Fruit fly (Drosophila melanogaster) whole organism, embryonic: ENCODE results near the gene Rok.

Experiments used
- CG10147 ChIP-seq: fragments of 200-800 bp; sonication (Bioruptor generic); optimal IDR thresholded peaks from 2 replicates; lab custom pipeline; 2019; ENCODE audit warnings: missing biosample characterization, mild to moderate bottlenecking, missing genetic modification characterization, moderate library complexity
- CG1024 ChIP-seq: fragments of 200-800 bp; sonication (Bioruptor generic); IDR thresholded peaks from 2 replicates; pipeline ENCODE4 v1.3.6; 2022; ENCODE audit warnings: missing biosample characterization, missing genetic modification characterization
- CG10462 ChIP-seq: fragments of 200-800 bp; sonication (Bioruptor generic); optimal IDR thresholded peaks from 2 replicates; lab custom pipeline; 2016; ENCODE audit warnings: missing biosample characterization, missing genetic modification characterization
- CG11504 ChIP-seq: fragments of 200-800 bp; sonication (Bioruptor generic); optimal IDR thresholded peaks from 3 replicates; lab custom pipeline; 2019; ENCODE audit warnings: missing biosample characterization, mild to moderate bottlenecking, missing genetic modification characterization, moderate library complexity
- CG1233 ChIP-seq: fragments of 200-800 bp; sonication (Bioruptor generic); optimal IDR thresholded peaks from 4 replicates; lab custom pipeline; 2018; ENCODE audit warnings: missing biosample characterization, mild to moderate bottlenecking, missing genetic modification characterization
- CG14014 ChIP-seq: fragments of 200-800 bp; sonication (Bioruptor generic); IDR thresholded peaks from 2 replicates; pipeline ENCODE4 v1.3.6; 2022; ENCODE audit warnings: missing biosample characterization, missing genetic modification characterization
- CG14050 ChIP-seq: fragments of 200-800 bp; sonication (Bioruptor generic); IDR thresholded peaks from 3 replicates; pipeline ENCODE4 v1.3.6; 2022; ENCODE audit warnings: missing biosample characterization, missing genetic modification characterization
- CG14441 ChIP-seq: fragments of 200-800 bp; sonication (Bioruptor generic); IDR thresholded peaks from 2 replicates; pipeline ENCODE4 v1.3.6; 2022; ENCODE audit warnings: missing biosample characterization, missing genetic modification characterization
- CG17612 ChIP-seq: fragments of 200-800 bp; sonication (Bioruptor generic); IDR thresholded peaks from 2 replicates; pipeline ENCODE4 v1.3.6; 2022; ENCODE audit warnings: missing biosample characterization, missing genetic modification characterization
- CG18764 ChIP-seq: fragments of 200-800 bp; sonication (Bioruptor generic); optimal IDR thresholded peaks from 3 replicates; lab custom pipeline; 2016; ENCODE audit warnings: missing biosample characterization, missing genetic modification characterization
- CG2116 ChIP-seq: fragments of 200-800 bp; sonication (Bioruptor generic); optimal IDR thresholded peaks from 3 replicates; lab custom pipeline; 2018; ENCODE audit warnings: missing biosample characterization, mild to moderate bottlenecking, missing genetic modification characterization
- CG31441 ChIP-seq: fragments of 200-800 bp; sonication (Bioruptor generic); IDR thresholded peaks from 2 replicates; pipeline ENCODE4 v1.3.6; 2022; ENCODE audit warnings: missing biosample characterization, missing genetic modification characterization
- CG3838 ChIP-seq: fragments of 200-800 bp; sonication (Bioruptor generic); optimal IDR thresholded peaks from 3 replicates; lab custom pipeline; 2016; ENCODE audit warnings: missing biosample characterization, missing genetic modification characterization
- CG4404 ChIP-seq: fragments of 200-800 bp; sonication (Bioruptor generic); IDR thresholded peaks from 2 replicates; pipeline ENCODE4 v1.3.6; 2022; ENCODE audit warnings: missing biosample characterization, missing genetic modification characterization
- CG6175 ChIP-seq: fragments of 200-800 bp; sonication (Bioruptor generic); IDR thresholded peaks from 3 replicates; pipeline ENCODE4 v1.3.6; 2022; ENCODE audit warnings: missing biosample characterization, missing genetic modification characterization
- CG6272 ChIP-seq: fragments of 200-800 bp; sonication (Bioruptor generic); IDR thresholded peaks from 2 replicates; pipeline ENCODE4 v1.3.6; 2022; ENCODE audit warnings: missing biosample characterization, missing genetic modification characterization
- CG7271 ChIP-seq: fragments of 200-800 bp; sonication (Bioruptor generic); optimal IDR thresholded peaks from 2 replicates; lab custom pipeline; 2018; ENCODE audit warnings: missing biosample characterization, mild to moderate bottlenecking, missing genetic modification characterization, moderate library complexity
- CG7786 ChIP-seq: fragments of 200-800 bp; sonication (Bioruptor generic); optimal IDR thresholded peaks from 2 replicates; lab custom pipeline; 2016; ENCODE audit warnings: missing biosample characterization, missing genetic modification characterization
- CG9932 ChIP-seq: fragments of 200-800 bp; sonication (Bioruptor generic); IDR thresholded peaks from 2 replicates; pipeline ENCODE4 v1.3.6; 2022; ENCODE audit warnings: missing biosample characterization, missing genetic modification characterization
- Camta ChIP-seq: fragments of 200-800 bp; sonication (Bioruptor generic); optimal IDR thresholded peaks from 2 replicates; lab custom pipeline; 2016; ENCODE audit warnings: missing biosample characterization, missing genetic modification characterization
- CrebB ChIP-seq: fragments of 200-800 bp; sonication (Bioruptor generic); optimal IDR thresholded peaks from 3 replicates; lab custom pipeline; 2018; ENCODE audit warnings: missing biosample characterization, mild to moderate bottlenecking, missing genetic modification characterization
- Dbx ChIP-seq: fragments of 200-800 bp; sonication (Bioruptor generic); IDR thresholded peaks from 3 replicates; pipeline ENCODE4 v1.3.6; 2022; ENCODE audit warnings: missing biosample characterization, missing genetic modification characterization
- Dip2 ChIP-seq: fragments of 200-800 bp; sonication (Bioruptor generic); IDR thresholded peaks from 2 replicates; pipeline ENCODE4 v1.3.6; 2022; ENCODE audit warnings: missing biosample characterization, missing genetic modification characterization
- Dip3 ChIP-seq: fragments of 200-800 bp; sonication (Bioruptor generic); optimal IDR thresholded peaks from 3 replicates; lab custom pipeline; 2016; ENCODE audit warnings: missing biosample characterization, missing genetic modification characterization
- Fer1 ChIP-seq: fragments of 200-800 bp; sonication (Bioruptor generic); optimal IDR thresholded peaks from 2 replicates; lab custom pipeline; 2017; ENCODE audit warnings: missing biosample characterization, mild to moderate bottlenecking, missing genetic modification characterization
- H2.0 ChIP-seq: fragments of 200-800 bp; sonication (Bioruptor generic); IDR thresholded peaks from 2 replicates; pipeline ENCODE4 v1.3.6; 2022; ENCODE audit warnings: missing biosample characterization, missing genetic modification characterization
- Hmr ChIP-seq: fragments of 200-800 bp; sonication (Bioruptor generic); optimal IDR thresholded peaks from 3 replicates; lab custom pipeline; 2017; ENCODE audit warnings: mild to moderate bottlenecking, missing biosample characterization, missing genetic modification reagents, missing genetic modification characterization
- Mad ChIP-seq: fragments of 200-800 bp; sonication (Bioruptor generic); optimal IDR thresholded peaks from 2 replicates; lab custom pipeline; 2016; ENCODE audit warnings: missing biosample characterization, missing genetic modification characterization
- Spps ChIP-seq: fragments of 200-800 bp; sonication (Bioruptor generic); optimal IDR thresholded peaks from 2 replicates; lab custom pipeline; 2018; ENCODE audit warnings: missing biosample characterization, mild to moderate bottlenecking, missing genetic modification characterization
- Sry-β ChIP-seq: fragments of 200-800 bp; sonication (Bioruptor generic); optimal IDR thresholded peaks from 2 replicates; lab custom pipeline; 2018; ENCODE audit warnings: missing biosample characterization, mild to moderate bottlenecking, missing genetic modification characterization, moderate library complexity
- ara ChIP-seq: fragments of 200-800 bp; sonication (Bioruptor generic); IDR thresholded peaks from 2 replicates; pipeline ENCODE4 v1.3.6; 2022; ENCODE audit warnings: missing biosample characterization, missing genetic modification characterization
- dm ChIP-seq: fragments of 200-800 bp; sonication (Bioruptor generic); optimal IDR thresholded peaks from 3 replicates; lab custom pipeline; 2016; ENCODE audit warnings: missing biosample characterization, missing genetic modification characterization
- eve ChIP-seq, 2 experiments: fragments of >200 bp; optimal IDR thresholded peaks; 2 replicates each; lab custom pipeline; 2017; ENCODE audit warnings: missing biosample characterization in 2 of 2, missing genetic modification characterization in 2 of 2
- fd102C ChIP-seq: fragments of 200-800 bp; sonication (Bioruptor generic); optimal IDR thresholded peaks from 2 replicates; lab custom pipeline; 2018; ENCODE audit warnings: missing biosample characterization, mild to moderate bottlenecking, missing genetic modification characterization, moderate library complexity
- fu2 ChIP-seq: fragments of 200-800 bp; sonication (Bioruptor generic); optimal IDR thresholded peaks from 2 replicates; lab custom pipeline; 2016; ENCODE audit warnings: missing biosample characterization, missing genetic modification characterization
- gem ChIP-seq: fragments of 200-800 bp; sonication (Bioruptor generic); optimal IDR thresholded peaks from 2 replicates; lab custom pipeline; 2019; ENCODE audit warnings: missing biosample characterization, mild to moderate bottlenecking, missing genetic modification characterization, moderate library complexity
- gsb ChIP-seq: fragments of 200-800 bp; sonication (Bioruptor generic); IDR thresholded peaks from 2 replicates; pipeline ENCODE4 v1.3.6; 2022; ENCODE audit warnings: missing biosample characterization, missing genetic modification characterization
- hkb ChIP-seq, 2 experiments: fragments of 200-800 bp in 1 of 2; fragments of >200 bp in 1 of 2; sonication (Bioruptor generic) in 1 of 2; IDR thresholded peaks in 1 of 2; optimal IDR thresholded peaks in 1 of 2; 2 replicates each; pipeline versions ENCODE4 v1.3.6 to Lab custom; 2017 to 2022; ENCODE audit warnings: missing biosample characterization in 1 of 2, missing genetic modification characterization in 1 of 2
- insv ChIP-seq, 2 experiments: fragments of 200-800 bp; sonication (Bioruptor generic); optimal IDR thresholded peaks; 3 replicates each; lab custom pipeline; 2016 to 2018; ENCODE audit warnings: missing biosample characterization in 2 of 2, missing genetic modification characterization in 2 of 2
- jing ChIP-seq: fragments of 200-800 bp; sonication (Bioruptor generic); optimal IDR thresholded peaks from 2 replicates; lab custom pipeline; 2018; ENCODE audit warnings: missing biosample characterization, mild to moderate bottlenecking, missing genetic modification characterization
- kah ChIP-seq: fragments of 200-800 bp; sonication (Bioruptor generic); optimal IDR thresholded peaks from 2 replicates; lab custom pipeline; 2018; ENCODE audit warnings: missing biosample characterization, mild to moderate bottlenecking, missing genetic modification characterization
- knrl ChIP-seq: fragments of 200-800 bp; sonication (Bioruptor generic); IDR thresholded peaks from 3 replicates; pipeline ENCODE4 v1.3.6; 2022; ENCODE audit warnings: missing biosample characterization, missing genetic modification characterization; ENCODE audit not compliant: partially characterized antibody
- mam ChIP-seq: fragments of 200-800 bp; sonication (Bioruptor generic); optimal IDR thresholded peaks from 3 replicates; lab custom pipeline; 2016; ENCODE audit warnings: missing biosample characterization, missing genetic modification characterization
- onecut ChIP-seq: fragments of 200-800 bp; sonication (Bioruptor generic); IDR thresholded peaks from 2 replicates; pipeline ENCODE4 v1.3.6; 2022; ENCODE audit warnings: missing biosample characterization, missing genetic modification characterization
- pita ChIP-seq: fragments of 200-800 bp; sonication (Bioruptor generic); optimal IDR thresholded peaks from 2 replicates; lab custom pipeline; 2017; ENCODE audit warnings: missing biosample characterization, mild to moderate bottlenecking, missing genetic modification characterization
- pnt ChIP-seq: fragments of 200-800 bp; sonication (Bioruptor generic); optimal IDR thresholded peaks from 3 replicates; lab custom pipeline; 2016; ENCODE audit warnings: missing biosample characterization, missing genetic modification characterization
- psq ChIP-seq: fragments of 200-800 bp; sonication (Bioruptor generic); optimal IDR thresholded peaks from 2 replicates; lab custom pipeline; 2017; ENCODE audit warnings: missing biosample characterization, missing genetic modification characterization
- scrt ChIP-seq: fragments of 200-800 bp; sonication (Bioruptor generic); optimal IDR thresholded peaks from 2 replicates; lab custom pipeline; 2018; ENCODE audit warnings: missing biosample characterization, mild to moderate bottlenecking, missing genetic modification characterization, moderate library complexity
- stwl ChIP-seq: fragments of 200-800 bp; sonication (Bioruptor generic); optimal IDR thresholded peaks from 3 replicates; lab custom pipeline; 2018; ENCODE audit warnings: missing biosample characterization, mild to moderate bottlenecking, missing genetic modification characterization, moderate library complexity
- twi ChIP-seq: fragments of 200-800 bp; optimal IDR thresholded peaks from 2 replicates; lab custom pipeline; 2019; ENCODE audit warnings: missing biosample characterization, mild to moderate bottlenecking, missing genetic modification characterization, moderate library complexity
- tx ChIP-seq: fragments of 200-800 bp; sonication (Bioruptor generic); optimal IDR thresholded peaks from 2 replicates; lab custom pipeline; 2016; ENCODE audit warnings: missing biosample characterization, missing genetic modification characterization
- vnd ChIP-seq: fragments of 200-800 bp; sonication (Bioruptor generic); IDR thresholded peaks from 3 replicates; pipeline ENCODE4 v1.3.6; 2022; ENCODE audit warnings: missing biosample characterization, missing genetic modification characterization; ENCODE audit not compliant: partially characterized antibody

The Rok gene

dm6 chrX:16581703-16582102, 55.5 kb downstream of the Rok start:
- TF ChIP-seq ara (GFP tag; lab: Robert Waterston, UW) (no peak), CG17612 (GFP tag; lab: Robert Waterston, UW) (no peak), fu2 (GFP tag; lab: Kevin White, UChicago) (no peak), pita (no peak), CG6175 (no peak), kah (GFP tag; lab: Kevin White, UChicago) (no peak), CG1233 (GFP tag; lab: Kevin White, UChicago) (no peak), Dip3 (GFP tag; lab: Kevin White, UChicago) (no peak), gem (tag; lab: Kevin White, UChicago) (peak; percentile 38), pnt (GFP tag; lab: Kevin White, UChicago) (no peak), scrt (peak; percentile 4), Fer1 (GFP tag; lab: Kevin White, UChicago) (peak; percentile 36), hkb (optimal IDR thresholded peaks at IDR 0.05; lab: Kevin White, UChicago) (no peak), hkb (GFP tag; IDR thresholded peaks at IDR 0.05; lab: Robert Waterston, UW) (no peak), eve (GFP tag; optimal IDR thresholded peaks at IDR 0.05; lab: Kevin White, UChicago) (no peak), Dip2 (GFP tag; lab: Robert Waterston, UW) (no peak), CG14014 (GFP tag; lab: Robert Waterston, UW) (no peak), CG4404 (GFP tag; lab: Robert Waterston, UW) (no peak), H2.0 (GFP tag; lab: Robert Waterston, UW) (no peak), fd102C (GFP tag; lab: Kevin White, UChicago) (no peak), CG9932 (0 out of 2 replicates have a peak, but pooled peaks have one; percentile 16), CG18764 (no peak), CG10462 (GFP tag; lab: Kevin White, UChicago) (no peak), Hmr (GFP tag; lab: Kevin White, UChicago) (peak; percentile 17), psq (GFP tag; lab: Kevin White, UChicago) (no peak), jing (GFP tag; lab: Kevin White, UChicago) (no peak), Sry-β (GFP tag; lab: Kevin White, UChicago) (no peak), CG6272 (GFP tag; lab: Robert Waterston, UW) (no peak), dm (GFP tag; lab: Kevin White, UChicago) (no peak), Dbx (no peak), stwl (no peak), gsb (GFP tag; lab: Robert Waterston, UW) (no peak), tx (GFP tag; lab: Kevin White, UChicago) (no peak), Mad (GFP tag; lab: Kevin White, UChicago) (no peak), onecut (no peak), insv (GFP tag; optimal IDR thresholded peaks at IDR 0.05; lab: Kevin White, UChicago) (no peak), CG11504 (tag; lab: Kevin White, UChicago) (peak; percentile 29), CG14050 (GFP tag; lab: Robert Waterston, UW) (no peak), mam (GFP tag; lab: Kevin White, UChicago) (no peak), CG3838 (GFP tag; lab: Kevin White, UChicago) (no peak), CG1024 (GFP tag; lab: Robert Waterston, UW) (no peak), CG7786 (GFP tag; lab: Kevin White, UChicago) (no peak), CG2116 (GFP tag; lab: Kevin White, UChicago) (no peak), Spps (no peak), CG14441 (GFP tag; lab: Robert Waterston, UW) (no peak), CG31441 (GFP tag; lab: Robert Waterston, UW) (no peak), CrebB (no peak), twi (tag; lab: Kevin White, UChicago) (no peak), vnd (GFP tag; lab: Robert Waterston, UW) (no peak), Camta (no peak), CG7271 (tag; lab: Kevin White, UChicago) (no peak), CG10147 (GFP tag; lab: Kevin White, UChicago) (peak; percentile 34), knrl (no peak)
